Worm (Caenorhabditis elegans) whole organism, L3 larva: ENCODE data around the gene C16D9.1.

Experiments used
- R02D3.7 ChIP-seq: fragments of 150-350 bp; optimal IDR thresholded peaks from 2 replicates; lab custom pipeline; 2014; ENCODE audit warnings: missing biosample characterization, missing genetic modification characterization
- ZK546.5 ChIP-seq: sonication (generic microtip); optimal IDR thresholded peaks from 2 replicates; lab custom pipeline; 2017; ENCODE audit warnings: missing biosample characterization, missing genetic modification characterization
- aly-2 ChIP-seq: fragments of 150-350 bp; optimal IDR thresholded peaks from 2 replicates; lab custom pipeline; 2014; ENCODE audit warnings: missing biosample characterization, missing genetic modification characterization
- ceh-9 ChIP-seq: sonication (generic microtip); optimal IDR thresholded peaks from 2 replicates; lab custom pipeline; 2018; ENCODE audit warnings: missing biosample characterization, missing genetic modification characterization
- daf-12 ChIP-seq: fragments of 150-350 bp; optimal IDR thresholded peaks from 2 replicates; lab custom pipeline; 2014; ENCODE audit warnings: missing biosample characterization, missing genetic modification reagents, missing genetic modification characterization
- egl-5 ChIP-seq: fragments of 150-350 bp; optimal IDR thresholded peaks from 2 replicates; lab custom pipeline; 2017; ENCODE audit warnings: missing biosample characterization, missing genetic modification reagents, missing genetic modification characterization, inconsistent platforms
- elt-1 ChIP-seq: fragments of 150-350 bp; optimal IDR thresholded peaks from 2 replicates; lab custom pipeline; 2014; ENCODE audit warnings: missing biosample characterization, missing genetic modification characterization
- elt-2 ChIP-seq: sonication (generic microtip); optimal IDR thresholded peaks from 2 replicates; lab custom pipeline; 2016; ENCODE audit warnings: missing genetic modification reagents, mild to moderate bottlenecking, missing genetic modification characterization, missing compliant biosample characterization
- eor-1 ChIP-seq, 2 experiments: fragments of 150-350 bp; optimal IDR thresholded peaks; 2 replicates each; lab custom pipeline; 2014 to 2018; ENCODE audit warnings: missing biosample characterization in 2 of 2, missing genetic modification characterization in 2 of 2
- fkh-10 ChIP-seq: sonication (generic microtip); optimal IDR thresholded peaks from 2 replicates; lab custom pipeline; 2017; ENCODE audit warnings: missing biosample characterization, missing genetic modification reagents, missing genetic modification characterization
- fos-1 ChIP-seq: fragments of 150-350 bp; optimal IDR thresholded peaks from 2 replicates; lab custom pipeline; 2014; ENCODE audit warnings: missing biosample characterization, missing genetic modification characterization
- jun-1 ChIP-seq: fragments of 150-350 bp; optimal IDR thresholded peaks from 2 replicates; lab custom pipeline; 2014; ENCODE audit warnings: missing biosample characterization, missing genetic modification reagents, missing genetic modification characterization
- lin-15B ChIP-seq: fragments of 150-350 bp; optimal IDR thresholded peaks from 2 replicates; lab custom pipeline; 2014; ENCODE audit warnings: missing biosample characterization, missing genetic modification characterization
- lin-39 ChIP-seq: fragments of 150-350 bp; optimal IDR thresholded peaks from 2 replicates; lab custom pipeline; 2018; ENCODE audit warnings: missing biosample characterization, missing genetic modification reagents, missing genetic modification characterization
- lsy-12 ChIP-seq: sonication (generic microtip); optimal IDR thresholded peaks from 2 replicates; lab custom pipeline; 2016; ENCODE audit warnings: mild to moderate bottlenecking, missing genetic modification characterization, missing compliant biosample characterization
- mdl-1 ChIP-seq: fragments of 150-350 bp; optimal IDR thresholded peaks from 2 replicates; lab custom pipeline; 2014; ENCODE audit warnings: missing biosample characterization, missing genetic modification characterization
- mml-1 ChIP-seq: fragments of 150-350 bp; sonication (generic microtip); optimal IDR thresholded peaks from 3 replicates; lab custom pipeline; 2014; ENCODE audit warnings: missing biosample characterization, missing genetic modification characterization
- nfya-1 ChIP-seq: sonication (generic microtip); optimal IDR thresholded peaks from 2 replicates; lab custom pipeline; 2017; ENCODE audit warnings: missing genetic modification characterization, mild to moderate bottlenecking, missing compliant biosample characterization, antibody characterized with exemption, moderate library complexity; ENCODE audit not compliant: insufficient read depth
- nhr-11 ChIP-seq: fragments of 150-350 bp; optimal IDR thresholded peaks from 2 replicates; lab custom pipeline; 2014; ENCODE audit warnings: missing biosample characterization, missing genetic modification characterization
- nhr-12 ChIP-seq: fragments of 150-350 bp; optimal IDR thresholded peaks from 2 replicates; lab custom pipeline; 2014; ENCODE audit warnings: missing biosample characterization, missing genetic modification characterization
- nhr-23 ChIP-seq: fragments of 150-350 bp; optimal IDR thresholded peaks from 2 replicates; lab custom pipeline; 2014; ENCODE audit warnings: missing biosample characterization, missing genetic modification reagents, missing genetic modification characterization
- nhr-25 ChIP-seq: sonication (generic microtip); optimal IDR thresholded peaks from 2 replicates; lab custom pipeline; 2017; ENCODE audit warnings: missing biosample characterization, missing genetic modification characterization
- nhr-28 ChIP-seq: fragments of 150-350 bp; optimal IDR thresholded peaks from 2 replicates; lab custom pipeline; 2014; ENCODE audit warnings: missing biosample characterization, missing genetic modification characterization
- nhr-76 ChIP-seq: fragments of 150-350 bp; sonication (generic microtip); optimal IDR thresholded peaks from 5 replicates; lab custom pipeline; 2014; ENCODE audit warnings: missing biosample characterization, missing genetic modification characterization
- nhr-77 ChIP-seq: fragments of 150-350 bp; optimal IDR thresholded peaks from 2 replicates; lab custom pipeline; 2014; ENCODE audit warnings: missing biosample characterization, missing genetic modification characterization
- pha-4 ChIP-seq: fragments of 150-350 bp; optimal IDR thresholded peaks from 2 replicates; lab custom pipeline; 2014; ENCODE audit warnings: missing biosample characterization, missing genetic modification reagents, missing genetic modification characterization
- pqm-1 ChIP-seq: fragments of 150-350 bp; optimal IDR thresholded peaks from 2 replicates; lab custom pipeline; 2017; ENCODE audit warnings: missing biosample characterization, missing genetic modification characterization, inconsistent platforms
- sea-2 ChIP-seq: fragments of 150-350 bp; sonication (generic microtip); optimal IDR thresholded peaks from 4 replicates; lab custom pipeline; 2014; ENCODE audit warnings: missing biosample characterization, missing genetic modification reagents, missing genetic modification characterization
- skn-1 ChIP-seq: fragments of 150-350 bp; optimal IDR thresholded peaks from 2 replicates; lab custom pipeline; 2014; ENCODE audit warnings: missing biosample characterization, missing genetic modification characterization
- unc-62 ChIP-seq: fragments of 150-350 bp; sonication (generic microtip); optimal IDR thresholded peaks from 4 replicates; lab custom pipeline; 2014; ENCODE audit warnings: missing biosample characterization, missing genetic modification reagents, missing genetic modification characterization
- zag-1 ChIP-seq: fragments of 150-350 bp; optimal IDR thresholded peaks from 2 replicates; lab custom pipeline; 2014; ENCODE audit warnings: missing biosample characterization, missing genetic modification characterization
- ztf-4 ChIP-seq: fragments of 150-350 bp; optimal IDR thresholded peaks from 2 replicates; lab custom pipeline; 2014; ENCODE audit warnings: missing biosample characterization, missing genetic modification characterization

C16D9.1 gene

DNA sequence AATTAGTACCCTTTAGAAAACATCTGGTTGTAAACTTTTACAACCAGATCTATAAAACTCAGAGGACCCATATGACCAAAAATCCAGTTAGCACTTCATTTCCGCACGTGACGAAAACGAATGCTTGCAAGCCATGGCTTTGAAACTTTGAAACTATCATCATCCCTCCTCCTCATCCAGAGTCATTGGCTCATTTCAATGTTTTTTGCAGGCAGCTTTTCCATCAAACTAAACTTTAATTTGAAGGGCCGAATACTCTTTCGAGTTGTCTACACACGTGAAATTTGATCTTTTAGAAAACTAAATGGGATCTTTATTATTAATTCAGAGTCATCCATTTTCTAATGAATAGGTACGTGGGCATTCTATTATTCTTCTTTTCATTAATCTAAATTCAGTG, 3.1 kb downstream of the C16D9.1 start:
- TF ChIP-seq zag-1 (tag; lab: Kevin White, UChicago) (no peak), pqm-1 (tag; lab: Kevin White, UChicago) (no peak), nhr-11 (no peak), jun-1 (no peak), elt-1 (tag; lab: Kevin White, UChicago) (no peak), unc-62 (no peak)

DNA sequence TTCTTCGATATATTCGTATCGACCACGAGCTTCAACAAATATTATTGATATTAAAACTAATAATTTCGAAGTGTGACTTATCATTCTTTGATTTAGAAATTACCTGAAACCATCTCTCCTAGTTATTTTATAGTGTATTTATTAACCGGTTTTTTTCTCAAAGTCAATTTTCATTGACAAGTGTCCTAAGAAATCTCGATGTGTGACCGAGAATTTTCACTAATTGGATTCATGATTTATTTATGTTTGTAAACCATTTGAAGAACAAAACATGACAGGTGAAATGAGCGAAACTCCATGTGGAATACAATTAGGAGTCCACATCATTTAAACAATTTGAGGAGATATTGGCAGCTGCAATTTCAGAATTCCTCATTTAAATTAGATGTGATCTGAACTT, 4.3 kb downstream of the C16D9.1 start, which contains the start of gene C16D9.8:
Gene C16D9.8, minus strand, starts transcription at position 101 of the 400 bp plus-strand sequence.
- TF ChIP-seq sea-2 (GFP tag; lab: Kevin White, UChicago) (no peak), elt-1 (tag; lab: Kevin White, UChicago) (no peak), lin-39 (tag; lab: Kevin White, UChicago) (no peak), aly-2 (no peak), jun-1 (no peak), nhr-28 (no peak), fos-1 (tag; lab: Kevin White, UChicago) (no peak), lin-15B (tag; lab: Kevin White, UChicago) (no peak)

DNA sequence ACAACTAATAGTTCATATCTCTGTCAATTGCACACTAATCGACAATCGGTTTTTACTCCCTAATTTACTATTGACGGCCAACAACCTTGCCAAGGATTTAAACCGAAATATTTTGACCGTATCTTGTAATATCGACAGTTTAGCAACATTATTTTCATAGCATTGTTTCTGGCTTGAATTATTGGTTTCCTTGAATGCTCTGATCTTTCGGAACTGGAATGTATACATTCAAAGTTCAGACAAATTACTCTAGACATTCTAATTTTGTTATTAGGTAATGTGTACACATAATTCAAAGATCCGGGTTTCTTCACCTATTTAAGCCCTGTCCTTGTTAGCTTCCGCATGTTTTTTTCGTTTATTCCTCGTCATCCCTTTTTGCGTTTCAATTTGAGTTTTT, 4.8 kb downstream of the C16D9.1 start, which contains the start of gene C16D9.9:
Gene C16D9.9, plus strand, starts transcription at position 301 of the 400 bp plus-strand sequence.
- TF ChIP-seq ceh-9 (tag; lab: Kevin White, UChicago) (no peak), elt-2 (no peak), daf-12 (tag; lab: Kevin White, UChicago) (no peak), nfya-1 (tag; lab: Kevin White, UChicago) (no peak), lin-15B (tag; lab: Kevin White, UChicago) (no peak), nhr-11 (no peak), fkh-10 (GFP tag; lab: Kevin White, UChicago) (no peak), ztf-4 (no peak), nhr-12 (tag; lab: Kevin White, UChicago) (no peak)

DNA sequence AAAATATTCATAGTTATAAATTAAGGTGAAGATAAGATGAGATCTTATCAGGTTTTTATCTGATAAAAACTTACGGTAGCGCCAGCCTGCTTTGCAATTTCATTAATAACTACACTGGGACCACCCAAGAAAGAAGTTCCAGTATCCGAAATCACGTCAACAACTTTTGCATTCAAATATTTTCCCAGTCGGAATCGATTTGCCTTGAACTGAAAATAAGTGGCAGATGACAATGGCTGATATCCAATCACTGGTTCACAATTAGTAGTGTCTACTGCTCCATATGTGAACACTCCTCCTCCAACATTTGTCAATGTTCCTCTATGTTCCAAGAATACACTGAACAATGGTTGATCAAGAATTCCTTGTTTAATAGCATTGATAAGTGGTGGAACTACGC, 7.1 kb downstream of the C16D9.1 start, which contains the start of gene F21F8.5:
Gene F21F8.5, minus strand, starts transcription at position 101 of the 400 bp plus-strand sequence.
- TF ChIP-seq egl-5 (tag; lab: Kevin White, UChicago), result no peak
- TF ChIP-seq ZK546.5 (tag; lab: Kevin White, UChicago), result no peak

DNA sequence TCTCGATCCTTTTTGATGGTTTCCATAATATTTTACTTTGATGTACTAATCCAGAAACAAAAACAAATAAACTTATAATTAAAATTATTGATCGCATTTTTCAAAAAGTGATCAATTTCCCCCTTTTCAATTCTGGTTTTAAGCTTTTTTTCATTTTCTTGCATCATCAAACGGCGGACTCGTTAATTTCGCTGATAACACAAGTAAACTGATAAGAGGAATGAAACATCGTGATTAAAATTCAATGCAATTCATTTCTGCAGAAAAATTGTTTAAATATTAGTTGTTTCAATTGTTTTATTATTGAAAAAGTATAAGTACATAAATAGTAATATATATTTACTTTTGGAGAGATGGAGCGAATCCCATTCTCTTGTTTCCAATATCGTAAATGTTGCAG, 8.2 kb downstream of the C16D9.1 start:
- TF ChIP-seq ceh-9 (tag; lab: Kevin White, UChicago) (no peak), nhr-77 (peak; percentile 55), elt-1 (tag; lab: Kevin White, UChicago) (no peak), pqm-1 (tag; lab: Kevin White, UChicago) (peak; percentile 91), egl-5 (tag; lab: Kevin White, UChicago) (no peak), jun-1 (peak; percentile 43), daf-12 (tag; lab: Kevin White, UChicago) (no peak), nhr-12 (tag; lab: Kevin White, UChicago) (no peak), sea-2 (GFP tag; lab: Kevin White, UChicago) (no peak), nhr-25 (tag; lab: Kevin White, UChicago) (no peak), elt-2 (peak; percentile 96), ztf-4 (no peak), skn-1 (tag; lab: Kevin White, UChicago) (peak; percentile 5), mdl-1 (tag; lab: Kevin White, UChicago) (no peak), nhr-23 (tag; lab: Kevin White, UChicago) (no peak), mml-1 (tag; lab: Kevin White, UChicago) (no peak), nhr-76 (tag; lab: Kevin White, UChicago) (no peak), lsy-12 (tag; lab: Kevin White, UChicago) (no peak), eor-1 (tag; optimal IDR thresholded peaks at IDR 0.05; lab: Kevin White, UChicago) (no peak), R02D3.7 (tag; lab: Kevin White, UChicago) (no peak)

DNA sequence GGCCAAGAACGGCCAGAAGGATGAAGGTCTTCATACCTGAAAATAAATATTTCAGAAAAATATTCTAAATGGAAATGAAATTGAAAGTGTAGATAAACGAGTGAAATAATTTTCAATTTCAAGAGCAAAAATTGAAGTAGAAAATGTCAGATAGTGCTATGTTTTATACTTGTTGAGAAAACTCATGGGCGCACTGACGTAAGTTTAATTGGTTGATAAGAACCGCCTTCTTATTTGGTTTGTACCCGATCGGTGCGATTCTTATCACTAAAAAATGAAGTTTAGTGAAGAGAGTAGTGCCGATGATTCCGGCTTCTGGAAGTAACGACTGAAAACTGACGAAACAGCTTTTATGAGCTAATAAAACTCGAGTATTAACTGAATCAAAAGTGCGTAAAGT, 9.8 kb downstream of the C16D9.1 start, which contains the start of the genes asp-6 and asp-12:
Gene asp-6, minus strand, starts transcription at position 36 of the 400 bp plus-strand sequence.
Gene asp-12, plus strand, starts transcription at position 309 of the 400 bp plus-strand sequence.
- TF ChIP-seq pqm-1 (tag; lab: Kevin White, UChicago) (peak; percentile 80), ztf-4 (no peak), elt-2 (peak; percentile 92), pha-4 (tag; lab: Kevin White, UChicago) (peak; percentile 38), fkh-10 (GFP tag; lab: Kevin White, UChicago) (no peak), fos-1 (tag; lab: Kevin White, UChicago) (peak; percentile 3), jun-1 (peak; percentile 26)
- TF ChIP-seq, all 47 proteins: peak for 5
